Worm (Caenorhabditis elegans): ENCODE results near the gene W10G11.1.

Gene W10G11.1

DNA sequence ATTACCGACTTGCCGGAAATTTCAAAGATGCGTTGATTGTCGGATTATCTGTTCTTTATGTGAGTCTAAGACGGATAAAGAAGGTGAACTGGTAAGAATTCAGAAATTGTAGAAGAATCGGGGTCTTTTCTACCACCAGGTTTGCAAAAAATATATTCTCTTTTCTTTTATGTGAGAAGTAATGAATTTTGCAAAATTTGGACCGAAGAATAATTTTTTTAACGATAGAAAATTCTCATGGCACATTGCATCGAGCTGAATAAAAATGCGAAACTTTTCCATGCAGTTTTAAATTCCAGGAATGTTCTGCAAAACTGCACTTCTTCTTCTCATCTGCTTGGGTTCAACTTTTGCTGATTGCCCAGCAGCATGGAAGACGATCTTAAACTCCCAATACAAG, 12.8 kb upstream of the W10G11.1 start, which contains the start of gene clec-130:
clec-130 (plus strand) TSS at position 301 of the 400 bp plus-strand sequence.
- TF ChIP-seq mdl-1 (tag; optimal IDR thresholded peaks at IDR 0.05) (no peak), pha-4 (tag; optimal IDR thresholded peaks at IDR 0.05) (no peak), lsy-12 (tag; optimal IDR thresholded peaks at IDR 0.05) (no peak), elt-1 (tag; optimal IDR thresholded peaks at IDR 0.05) (no peak), snpc-4 (tag; optimal IDR thresholded peaks at IDR 0.05) (no peak), lin-39 (tag; optimal IDR thresholded peaks at IDR 0.05) (no peak), egl-5 (tag; optimal IDR thresholded peaks at IDR 0.05) (no peak), pqm-1 (tag; optimal IDR thresholded peaks at IDR 0.05) (no peak), egl-27 (tag; optimal IDR thresholded peaks at IDR 0.05) (no peak), ceh-9 (tag; optimal IDR thresholded peaks at IDR 0.05) (no peak), ztf-4 (tag; optimal IDR thresholded peaks at IDR 0.05) (no peak), unc-62 (GFP tag; optimal IDR thresholded peaks at IDR 0.05) (no peak), ceh-16 (tag; optimal IDR thresholded peaks at IDR 0.05) (no peak), ztf-11 (tag; optimal IDR thresholded peaks at IDR 0.05) (no peak)

DNA sequence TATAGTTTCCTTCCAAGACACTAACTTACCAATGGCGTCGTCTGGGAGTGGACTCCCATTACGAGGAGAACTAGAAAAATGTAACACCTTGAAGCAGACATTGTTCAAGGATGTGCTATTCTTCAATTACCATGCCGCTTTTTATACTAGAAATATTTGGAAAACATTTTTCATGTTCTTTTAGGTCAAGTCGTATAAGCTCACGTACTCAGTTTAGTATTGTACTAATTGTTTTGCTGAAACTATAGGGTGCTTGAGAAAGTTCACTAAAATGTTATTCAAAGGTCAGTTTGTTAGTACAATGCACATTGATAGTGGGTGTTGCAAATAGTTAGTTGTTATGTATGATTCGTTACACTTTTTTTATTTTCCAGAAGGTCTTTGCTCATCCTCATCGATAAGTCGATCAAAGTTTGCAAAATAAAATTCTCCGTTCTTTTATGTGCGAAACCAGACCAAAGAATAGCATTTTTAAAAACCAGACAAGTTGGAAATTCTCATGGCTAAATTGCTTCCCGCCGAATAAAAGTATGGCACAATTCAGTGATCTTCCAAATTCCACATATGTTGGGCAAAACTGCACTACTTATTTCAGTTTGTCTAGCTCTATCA, 10.5 kb upstream of the W10G11.1 start, which contains the start of the genes clec-128 and clec-129:
clec-128 (minus strand) TSS at position 101 of the 612 bp plus-strand sequence.
clec-129 (plus strand) TSS at position 562 of the 612 bp plus-strand sequence.
- TF ChIP-seq lin-15B (tag; optimal IDR thresholded peaks at IDR 0.05), result no peak
- no peak for TF ChIP-seq nhr-67 (tag; optimal IDR thresholded peaks at IDR 0.05)
- no peak for TF ChIP-seq nhr-43 (tag; optimal IDR thresholded peaks at IDR 0.05; ENCODE audit: poor library complexity, severe bottlenecking)
- TF ChIP-seq daf-12 (tag; optimal IDR thresholded peaks at IDR 0.05), result no peak
- no peak for TF ChIP-seq elt-3 (tag; optimal IDR thresholded peaks at IDR 0.05)

DNA sequence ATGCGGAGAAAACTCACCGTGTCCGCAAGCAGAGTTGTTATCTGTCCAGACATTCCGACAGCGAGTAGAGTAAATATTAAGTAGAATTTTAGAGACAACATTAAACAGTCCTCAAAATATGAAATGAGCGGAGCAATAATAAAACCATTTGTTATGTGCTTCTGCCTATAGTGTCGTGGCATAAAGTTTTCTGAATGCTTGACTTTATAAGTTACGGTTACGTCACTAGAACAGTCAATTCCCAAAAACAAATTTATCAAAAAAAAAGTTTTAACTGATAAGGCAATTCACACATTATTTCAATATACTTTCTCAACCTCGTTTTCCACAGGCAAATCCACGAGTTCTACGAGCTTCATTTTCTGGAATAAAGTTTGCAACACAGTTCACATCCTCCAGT, 8.6 kb upstream of the W10G11.1 start, which contains the start of gene clec-127:
clec-127 (minus strand) TSS at position 101 of the 400 bp plus-strand sequence.
- TF ChIP-seq nhr-76 (tag; optimal IDR thresholded peaks at IDR 0.05), result no peak
- TF ChIP-seq ceh-9 (tag; optimal IDR thresholded peaks at IDR 0.05), result no peak
- TF ChIP-seq aly-2 (tag; optimal IDR thresholded peaks at IDR 0.05), result no peak
- TF ChIP-seq nhr-23 (tag; optimal IDR thresholded peaks at IDR 0.05), result no peak
- TF ChIP-seq ceh-82 (tag; optimal IDR thresholded peaks at IDR 0.05), result no peak
- no peak for TF ChIP-seq daf-12 (tag; optimal IDR thresholded peaks at IDR 0.05)
- no peak for TF ChIP-seq mdl-1 (tag; optimal IDR thresholded peaks at IDR 0.05)
- TF ChIP-seq fkh-2 (tag; optimal IDR thresholded peaks at IDR 0.05), result no peak
- no peak for TF ChIP-seq egl-27 (tag; optimal IDR thresholded peaks at IDR 0.05)

DNA sequence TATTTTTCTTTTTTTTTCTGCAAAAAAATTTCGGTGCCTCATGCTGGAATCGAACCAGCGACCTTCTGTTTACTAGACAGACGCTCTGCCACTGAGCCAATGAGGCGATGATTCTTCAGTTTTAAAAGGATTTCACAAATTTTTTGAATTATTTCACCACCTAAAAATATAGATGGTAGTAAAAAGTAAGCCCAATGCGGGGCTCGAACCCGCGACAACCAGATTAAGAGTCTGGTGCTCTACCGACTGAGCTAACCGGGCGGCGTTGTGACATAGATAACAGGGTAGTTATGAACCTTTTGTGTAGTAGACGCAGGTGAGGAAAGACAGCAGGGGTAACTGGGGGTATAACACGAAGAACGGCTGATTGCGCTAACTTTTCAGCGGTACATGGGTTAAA, 7.1 kb upstream of the W10G11.1 start:
- TF ChIP-seq elt-2 (tag; optimal IDR thresholded peaks at IDR 0.05) (peak; percentile 45), lin-39 (tag; optimal IDR thresholded peaks at IDR 0.05) (peak; percentile 16)

- TF ChIP-seq nhr-25 (tag; optimal IDR thresholded peaks at IDR 0.05) (no peak), nhr-67 (tag; optimal IDR thresholded peaks at IDR 0.05) (no peak), fos-1 (tag; optimal IDR thresholded peaks at IDR 0.05) (no peak), tbx-2 (tag; optimal IDR thresholded peaks at IDR 0.05) (no peak), nhr-237 (tag; optimal IDR thresholded peaks at IDR 0.05) (no peak), hmg-11 (tag; optimal IDR thresholded peaks at IDR 0.05) (no peak), lsy-12 (tag; optimal IDR thresholded peaks at IDR 0.05) (no peak), sea-2 (GFP tag; optimal IDR thresholded peaks at IDR 0.05) (no peak), ztf-4 (tag; optimal IDR thresholded peaks at IDR 0.05) (no peak), ceh-28 (tag; optimal IDR thresholded peaks at IDR 0.05) (no peak), pqm-1 (tag; optimal IDR thresholded peaks at IDR 0.05) (no peak), nhr-76 (tag; optimal IDR thresholded peaks at IDR 0.05) (no peak), eor-1 (tag; optimal IDR thresholded peaks at IDR 0.05) (no peak), zag-1 (tag; optimal IDR thresholded peaks at IDR 0.05) (no peak), unc-39 (tag; optimal IDR thresholded peaks at IDR 0.05) (no peak)
These were observed 6.6 kb upstream of the W10G11.1 start for ce11 chrII:3567066-3567465.
